Worm (Caenorhabditis elegans): ENCODE results near the gene Y37H2A.10.

Gene Y37H2A.10

DNA sequence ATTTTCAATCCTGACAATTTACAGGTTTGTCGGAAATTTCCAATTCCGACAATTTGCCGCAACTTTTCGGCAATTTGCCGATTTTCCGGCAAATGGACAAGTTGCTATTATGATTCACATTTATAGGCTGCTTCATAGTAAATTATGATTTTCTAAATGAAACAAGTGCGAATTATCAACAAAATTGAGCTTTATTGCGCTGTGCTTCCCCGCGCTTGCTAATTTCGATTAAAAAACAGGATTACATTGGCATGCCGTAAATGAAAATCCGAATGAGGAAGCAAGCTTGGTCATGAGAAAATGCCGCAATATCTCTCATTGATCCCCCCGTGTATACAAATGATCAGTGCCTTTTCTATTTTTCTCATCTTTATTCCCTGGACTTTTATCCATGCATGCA is at the start of gene Y37H2A.10:
Gene Y37H2A.10, plus strand, starts transcription at position 301 of the 400 bp plus-strand sequence.
- TF ChIP-seq che-1 (tag; optimal IDR thresholded peaks at IDR 0.05) (no peak), K09A11.1 (tag; optimal IDR thresholded peaks at IDR 0.05; ENCODE audit: insufficient read depth) (no peak), mec-3 (tag; optimal IDR thresholded peaks at IDR 0.05; ENCODE audit: borderline replicate concordance) (no peak), pqm-1 (tag; optimal IDR thresholded peaks at IDR 0.05) (no peak), npax-4 (tag; optimal IDR thresholded peaks at IDR 0.05) (no peak), fkh-6 (tag; optimal IDR thresholded peaks at IDR 0.05) (no peak), pha-2 (tag; optimal IDR thresholded peaks at IDR 0.05) (no peak), ama-1 (optimal IDR thresholded peaks at IDR 0.05) (no peak), hlh-30 (tag; optimal IDR thresholded peaks at IDR 0.05; ENCODE audit: insufficient read depth) (no peak), unc-42 (tag; optimal IDR thresholded peaks at IDR 0.05) (no peak), unc-3 (GFP tag; conservative IDR thresholded peaks at IDR 0.05) (no peak), unc-3 (tag; optimal IDR thresholded peaks at IDR 0.05) (no peak), ets-4 (tag; optimal IDR thresholded peaks at IDR 0.05) (no peak), ceh-34 (tag; optimal IDR thresholded peaks at IDR 0.05) (no peak), ceh-24 (tag; optimal IDR thresholded peaks at IDR 0.05) (no peak), tbx-7 (tag; optimal IDR thresholded peaks at IDR 0.05) (no peak), eyg-1 (tag; optimal IDR thresholded peaks at IDR 0.05) (no peak), ceh-18 (tag; optimal IDR thresholded peaks at IDR 0.05) (no peak)

DNA sequence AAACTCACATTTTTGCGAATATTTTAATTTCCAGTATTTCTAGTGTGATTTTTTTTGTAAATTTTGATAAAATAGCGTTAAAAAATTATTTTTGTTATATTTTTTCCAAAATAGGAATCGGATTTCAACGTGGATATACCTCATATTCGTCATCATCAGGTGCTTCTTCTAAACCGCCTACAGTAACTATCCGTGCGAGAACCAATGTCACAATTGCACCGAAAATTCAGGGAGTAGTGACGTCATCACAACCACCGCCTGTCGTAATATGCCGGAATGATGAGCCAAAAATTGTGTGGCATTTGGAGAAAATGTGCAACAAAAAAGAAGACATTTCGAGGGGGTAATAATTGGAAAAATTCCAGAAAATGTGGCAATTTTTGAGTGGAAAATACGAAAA is 47.6 kb upstream of the Y37H2A.10 start:
- TF ChIP-seq ceh-9 (tag; optimal IDR thresholded peaks at IDR 0.05) (no peak), mec-3 (tag; optimal IDR thresholded peaks at IDR 0.05; ENCODE audit: borderline replicate concordance) (no peak), K09A11.1 (tag; optimal IDR thresholded peaks at IDR 0.05; ENCODE audit: insufficient read depth) (no peak), sdc-2 (tag; optimal IDR thresholded peaks at IDR 0.05) (no peak), pqm-1 (tag; optimal IDR thresholded peaks at IDR 0.05) (no peak), F13H6.1 (tag; optimal IDR thresholded peaks at IDR 0.05) (no peak), fkh-6 (tag; optimal IDR thresholded peaks at IDR 0.05) (no peak), ets-4 (tag; optimal IDR thresholded peaks at IDR 0.05) (no peak), ceh-48 (tag; optimal IDR thresholded peaks at IDR 0.05) (no peak), K02D7.2 (tag; optimal IDR thresholded peaks at IDR 0.05) (no peak), ceh-45 (GFP tag; IDR thresholded peaks at IDR 0.05) (no peak), npax-4 (tag; optimal IDR thresholded peaks at IDR 0.05) (no peak), hlh-6 (tag; optimal IDR thresholded peaks at IDR 0.05) (no peak), elt-2 (tag; optimal IDR thresholded peaks at IDR 0.05) (no peak), hlh-13 (GFP tag; optimal IDR thresholded peaks at IDR 0.05) (no peak), ceh-14 (tag; optimal IDR thresholded peaks at IDR 0.05) (no peak), pha-4 (tag; optimal IDR thresholded peaks at IDR 0.05) (no peak), unc-86 (tag; optimal IDR thresholded peaks at IDR 0.05) (no peak)

DNA sequence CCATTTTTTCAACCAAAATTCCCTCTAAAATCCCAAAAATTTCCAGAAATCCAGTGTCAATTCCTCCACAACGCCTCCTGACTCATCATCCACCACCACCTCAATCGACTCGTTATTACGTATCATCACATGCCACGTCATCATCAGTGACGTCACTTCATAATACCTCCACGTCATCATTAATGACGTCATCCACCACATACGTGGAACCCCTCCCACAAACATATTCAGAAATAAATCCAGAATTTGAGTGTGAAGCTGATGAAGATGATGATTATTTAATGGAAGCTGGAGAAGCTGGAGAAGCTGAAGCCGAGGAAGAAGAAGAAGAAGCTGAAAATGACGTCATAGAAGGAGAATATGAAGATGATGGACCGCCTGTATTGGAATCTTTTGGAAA is 44.9 kb upstream of the Y37H2A.10 start:
- no peak for TF ChIP-seq eyg-1 (tag; optimal IDR thresholded peaks at IDR 0.05)
- TF ChIP-seq unc-86 (tag; optimal IDR thresholded peaks at IDR 0.05) = no peak
- TF ChIP-seq pha-2 (tag; optimal IDR thresholded peaks at IDR 0.05) = no peak
- no peak for TF ChIP-seq pros-1 (tag; optimal IDR thresholded peaks at IDR 0.05)
- TF ChIP-seq ama-1 (optimal IDR thresholded peaks at IDR 0.05) = no peak
- TF ChIP-seq ceh-9 (tag; optimal IDR thresholded peaks at IDR 0.05) = no peak
- TF ChIP-seq pax-1 (tag; optimal IDR thresholded peaks at IDR 0.05) = no peak
- no peak for TF ChIP-seq C08G9.2 (tag; optimal IDR thresholded peaks at IDR 0.05)
- no peak for TF ChIP-seq unc-42 (tag; optimal IDR thresholded peaks at IDR 0.05)
- TF ChIP-seq nhr-232 (tag; optimal IDR thresholded peaks at IDR 0.05) = no peak
- TF ChIP-seq ceh-22 (tag; optimal IDR thresholded peaks at IDR 0.05) = no peak
- no peak for TF ChIP-seq ceh-6 (GFP tag; optimal IDR thresholded peaks at IDR 0.05)
- no peak for TF ChIP-seq ttx-3 (tag; optimal IDR thresholded peaks at IDR 0.05)

ce11 chrV:18098387-18098786 is 40.4 kb upstream of the Y37H2A.10 start, which contains the start of gene par-4:
par-4 (plus strand) TSS chrV:18098687.
- TF ChIP-seq sox-2 (GFP tag; IDR thresholded peaks at IDR 0.05) (no peak), che-1 (tag; optimal IDR thresholded peaks at IDR 0.05) (no peak), odd-2 (tag; optimal IDR thresholded peaks at IDR 0.05) (no peak), lin-11 (tag; optimal IDR thresholded peaks at IDR 0.05) (no peak), fkh-10 (GFP tag; optimal IDR thresholded peaks at IDR 0.05) (no peak), hlh-13 (GFP tag; optimal IDR thresholded peaks at IDR 0.05) (no peak), pqm-1 (tag; optimal IDR thresholded peaks at IDR 0.05) (no peak), ama-1 (optimal IDR thresholded peaks at IDR 0.05) (no peak), pat-9 (tag; optimal IDR thresholded peaks at IDR 0.05) (no peak), ceh-2 (tag; optimal IDR thresholded peaks at IDR 0.05) (no peak), C38D4.7 (GFP tag; optimal IDR thresholded peaks at IDR 0.05) (no peak)

Data from whole organism, late embryonic.